Worm (Caenorhabditis elegans) whole organism, L3 larva: Measurements from ENCODE around the gene F34H10.4.
A peak's percentile ranks its signal among the peaks of the same experiment; 100 is the strongest.

Experiments used
- R02D3.7 ChIP-seq: fragments of 150-350 bp; optimal IDR thresholded peaks from 2 replicates; lab custom pipeline; 2014; ENCODE audit warnings: missing biosample characterization, missing genetic modification characterization
- ZK546.5 ChIP-seq: sonication (generic microtip); optimal IDR thresholded peaks from 2 replicates; lab custom pipeline; 2017; ENCODE audit warnings: missing biosample characterization, missing genetic modification characterization
- aly-2 ChIP-seq: fragments of 150-350 bp; optimal IDR thresholded peaks from 2 replicates; lab custom pipeline; 2014; ENCODE audit warnings: missing biosample characterization, missing genetic modification characterization
- ama-1 ChIP-seq: fragments of 150-350 bp; optimal IDR thresholded peaks from 2 replicates; lab custom pipeline; 2018
- ceh-16 ChIP-seq: sonication (generic microtip); optimal IDR thresholded peaks from 2 replicates; lab custom pipeline; 2017; ENCODE audit warnings: missing biosample characterization, missing genetic modification characterization
- ceh-28 ChIP-seq: fragments of 150-350 bp; optimal IDR thresholded peaks from 2 replicates; lab custom pipeline; 2014; ENCODE audit warnings: missing biosample characterization, missing genetic modification reagents, missing genetic modification characterization
- ceh-82 ChIP-seq: fragments of 150-350 bp; optimal IDR thresholded peaks from 2 replicates; lab custom pipeline; 2014; ENCODE audit warnings: missing biosample characterization, missing genetic modification characterization
- daf-12 ChIP-seq: fragments of 150-350 bp; optimal IDR thresholded peaks from 2 replicates; lab custom pipeline; 2014; ENCODE audit warnings: missing biosample characterization, missing genetic modification reagents, missing genetic modification characterization
- egl-5 ChIP-seq: fragments of 150-350 bp; optimal IDR thresholded peaks from 2 replicates; lab custom pipeline; 2017; ENCODE audit warnings: missing biosample characterization, missing genetic modification reagents, missing genetic modification characterization, inconsistent platforms
- elt-1 ChIP-seq: fragments of 150-350 bp; optimal IDR thresholded peaks from 2 replicates; lab custom pipeline; 2014; ENCODE audit warnings: missing biosample characterization, missing genetic modification characterization
- elt-2 ChIP-seq: sonication (generic microtip); optimal IDR thresholded peaks from 2 replicates; lab custom pipeline; 2016; ENCODE audit warnings: missing genetic modification reagents, mild to moderate bottlenecking, missing genetic modification characterization, missing compliant biosample characterization
- eor-1 ChIP-seq, 2 experiments: fragments of 150-350 bp; optimal IDR thresholded peaks; 2 replicates each; lab custom pipeline; 2014 to 2018; ENCODE audit warnings: missing biosample characterization in 2 of 2, missing genetic modification characterization in 2 of 2
- fkh-10 ChIP-seq: sonication (generic microtip); optimal IDR thresholded peaks from 2 replicates; lab custom pipeline; 2017; ENCODE audit warnings: missing biosample characterization, missing genetic modification reagents, missing genetic modification characterization
- hmg-11 ChIP-seq: sonication (generic microtip); optimal IDR thresholded peaks from 2 replicates; lab custom pipeline; 2016; ENCODE audit warnings: missing genetic modification characterization, missing compliant biosample characterization
- lin-39 ChIP-seq: fragments of 150-350 bp; optimal IDR thresholded peaks from 2 replicates; lab custom pipeline; 2018; ENCODE audit warnings: missing biosample characterization, missing genetic modification reagents, missing genetic modification characterization
- lsy-12 ChIP-seq: sonication (generic microtip); optimal IDR thresholded peaks from 2 replicates; lab custom pipeline; 2016; ENCODE audit warnings: mild to moderate bottlenecking, missing genetic modification characterization, missing compliant biosample characterization
- mdl-1 ChIP-seq: fragments of 150-350 bp; optimal IDR thresholded peaks from 2 replicates; lab custom pipeline; 2014; ENCODE audit warnings: missing biosample characterization, missing genetic modification characterization
- nfya-1 ChIP-seq: sonication (generic microtip); optimal IDR thresholded peaks from 2 replicates; lab custom pipeline; 2017; ENCODE audit warnings: missing genetic modification characterization, mild to moderate bottlenecking, missing compliant biosample characterization, antibody characterized with exemption, moderate library complexity; ENCODE audit not compliant: insufficient read depth
- nhr-23 ChIP-seq: fragments of 150-350 bp; optimal IDR thresholded peaks from 2 replicates; lab custom pipeline; 2014; ENCODE audit warnings: missing biosample characterization, missing genetic modification reagents, missing genetic modification characterization
- nhr-237 ChIP-seq: fragments of 150-350 bp; optimal IDR thresholded peaks from 2 replicates; lab custom pipeline; 2014; ENCODE audit warnings: missing biosample characterization, missing genetic modification characterization
- nhr-25 ChIP-seq: sonication (generic microtip); optimal IDR thresholded peaks from 2 replicates; lab custom pipeline; 2017; ENCODE audit warnings: missing biosample characterization, missing genetic modification characterization
- nhr-28 ChIP-seq: fragments of 150-350 bp; optimal IDR thresholded peaks from 2 replicates; lab custom pipeline; 2014; ENCODE audit warnings: missing biosample characterization, missing genetic modification characterization
- nhr-43 ChIP-seq: sonication (generic microtip); optimal IDR thresholded peaks from 2 replicates; lab custom pipeline; 2016; ENCODE audit warnings: mild to moderate bottlenecking, missing genetic modification characterization, missing compliant biosample characterization; ENCODE audit not compliant: poor library complexity, severe bottlenecking
- nhr-76 ChIP-seq: fragments of 150-350 bp; sonication (generic microtip); optimal IDR thresholded peaks from 5 replicates; lab custom pipeline; 2014; ENCODE audit warnings: missing biosample characterization, missing genetic modification characterization
- nhr-77 ChIP-seq: fragments of 150-350 bp; optimal IDR thresholded peaks from 2 replicates; lab custom pipeline; 2014; ENCODE audit warnings: missing biosample characterization, missing genetic modification characterization
- pha-4 ChIP-seq: fragments of 150-350 bp; optimal IDR thresholded peaks from 2 replicates; lab custom pipeline; 2014; ENCODE audit warnings: missing biosample characterization, missing genetic modification reagents, missing genetic modification characterization
- pqm-1 ChIP-seq: fragments of 150-350 bp; optimal IDR thresholded peaks from 2 replicates; lab custom pipeline; 2017; ENCODE audit warnings: missing biosample characterization, missing genetic modification characterization, inconsistent platforms
- sea-2 ChIP-seq: fragments of 150-350 bp; sonication (generic microtip); optimal IDR thresholded peaks from 4 replicates; lab custom pipeline; 2014; ENCODE audit warnings: missing biosample characterization, missing genetic modification reagents, missing genetic modification characterization
- snpc-4 ChIP-seq: fragments of 150-350 bp; optimal IDR thresholded peaks from 2 replicates; lab custom pipeline; 2014; ENCODE audit warnings: missing biosample characterization, missing genetic modification characterization
- tbx-2 ChIP-seq: sonication (generic microtip); optimal IDR thresholded peaks from 2 replicates; lab custom pipeline; 2016; ENCODE audit warnings: mild to moderate bottlenecking, missing genetic modification characterization, missing compliant biosample characterization
- unc-62 ChIP-seq: fragments of 150-350 bp; sonication (generic microtip); optimal IDR thresholded peaks from 4 replicates; lab custom pipeline; 2014; ENCODE audit warnings: missing biosample characterization, missing genetic modification reagents, missing genetic modification characterization
- zag-1 ChIP-seq: fragments of 150-350 bp; optimal IDR thresholded peaks from 2 replicates; lab custom pipeline; 2014; ENCODE audit warnings: missing biosample characterization, missing genetic modification characterization
- ztf-11 ChIP-seq: fragments of 150-350 bp; optimal IDR thresholded peaks from 2 replicates; lab custom pipeline; 2014; ENCODE audit warnings: missing biosample characterization, missing genetic modification characterization
- ztf-4 ChIP-seq: fragments of 150-350 bp; optimal IDR thresholded peaks from 2 replicates; lab custom pipeline; 2014; ENCODE audit warnings: missing biosample characterization, missing genetic modification characterization

Gene F34H10.4

ce11 chrX:9638825-9639474, 9.4 kb upstream of the F34H10.4 start:
- no peak for TF ChIP-seq R02D3.7
- no peak for TF ChIP-seq lin-39
- no peak for TF ChIP-seq ztf-11 (tag; lab: Kevin White, UChicago)
- TF ChIP-seq nhr-23 (tag; lab: Kevin White, UChicago), result peak; percentile 28
- TF ChIP-seq ZK546.5 (tag; lab: Kevin White, UChicago), result no peak
- no peak for TF ChIP-seq fkh-10 (GFP tag; lab: Kevin White, UChicago)
- TF ChIP-seq eor-1 (tag; optimal IDR thresholded peaks at IDR 0.05; lab: Kevin White, UChicago), result no peak
- no peak for TF ChIP-seq nhr-43 (tag; lab: Kevin White, UChicago)
- peak; percentile 33 for TF ChIP-seq pha-4 (tag; lab: Kevin White, UChicago)
- TF ChIP-seq nhr-237 (tag; lab: Kevin White, UChicago), result no peak
- TF ChIP-seq mdl-1, result no peak
- TF ChIP-seq unc-62 (GFP tag; lab: Kevin White, UChicago), result no peak
- TF ChIP-seq snpc-4, result no peak
- no peak for TF ChIP-seq ceh-16 (tag; lab: Kevin White, UChicago)
- TF ChIP-seq ceh-28, result no peak
- TF ChIP-seq elt-2, result peak; percentile 64
- TF ChIP-seq ztf-4 (tag; lab: Kevin White, UChicago), result no peak
- TF ChIP-seq nhr-76 (tag; lab: Kevin White, UChicago), result no peak
- TF ChIP-seq nhr-25, result peak; percentile 75
- TF ChIP-seq sea-2, result no peak
- peak; percentile 67 for TF ChIP-seq pqm-1
- no peak for TF ChIP-seq egl-5 (tag; lab: Kevin White, UChicago)
- TF ChIP-seq, all 47 proteins: peak for 5

ce11 chrX:9640902-9641301, 7.4 kb upstream of the F34H10.4 start:
- TF ChIP-seq hmg-11 (tag; lab: Kevin White, UChicago) (no peak), nhr-25 (no peak), snpc-4 (no peak), R02D3.7 (no peak), elt-1 (no peak), pqm-1 (no peak), sea-2 (no peak), ceh-16 (tag; lab: Kevin White, UChicago) (no peak), nfya-1 (tag; lab: Kevin White, UChicago) (no peak)

- TF ChIP-seq snpc-4 (no peak), mdl-1 (no peak), nhr-25 (peak; percentile 29), egl-5 (tag; lab: Kevin White, UChicago) (peak; percentile 35), elt-1 (no peak), nhr-23 (tag; lab: Kevin White, UChicago) (peak; percentile 73), ceh-16 (tag; lab: Kevin White, UChicago) (no peak), nhr-28 (no peak)
Observed at ce11 chrX:9642775-9643461, 5.4 kb upstream of the F34H10.4 start.

- TF ChIP-seq pqm-1 (no peak), ZK546.5 (tag; lab: Kevin White, UChicago) (no peak), nhr-77 (no peak), ztf-4 (tag; lab: Kevin White, UChicago) (no peak), sea-2 (no peak), lsy-12 (no peak), ceh-28 (no peak), daf-12 (tag; lab: Kevin White, UChicago) (no peak), ceh-82 (tag; lab: Kevin White, UChicago) (no peak), ama-1 (lab: Kevin White, UChicago) (no peak), fkh-10 (GFP tag; lab: Kevin White, UChicago) (no peak), ceh-16 (tag; lab: Kevin White, UChicago) (no peak), pha-4 (tag; lab: Kevin White, UChicago) (no peak), elt-2 (no peak), nhr-43 (tag; lab: Kevin White, UChicago) (no peak), mdl-1 (no peak), tbx-2 (tag; lab: Kevin White, UChicago) (no peak)
Observed at ce11 chrX:9653016-9653415, 4.7 kb downstream of the F34H10.4 start, which contains the start of gene aex-2. aex-2 (minus strand) TSS chrX:9653116.

- TF ChIP-seq nhr-25 (no peak), snpc-4 (no peak), zag-1 (no peak), nhr-28 (no peak), aly-2 (no peak)
Observed at ce11 chrX:9653478-9653877, 5.2 kb downstream of the F34H10.4 start.
